Worm (Caenorhabditis elegans): ENCODE measurements around the gene T11F9.7.
"Not testable (repeated sequence)": the region's sequence is repeated elsewhere in the genome, so short reads cannot be mapped to it uniquely, and the experiment has no call there.

DNA sequence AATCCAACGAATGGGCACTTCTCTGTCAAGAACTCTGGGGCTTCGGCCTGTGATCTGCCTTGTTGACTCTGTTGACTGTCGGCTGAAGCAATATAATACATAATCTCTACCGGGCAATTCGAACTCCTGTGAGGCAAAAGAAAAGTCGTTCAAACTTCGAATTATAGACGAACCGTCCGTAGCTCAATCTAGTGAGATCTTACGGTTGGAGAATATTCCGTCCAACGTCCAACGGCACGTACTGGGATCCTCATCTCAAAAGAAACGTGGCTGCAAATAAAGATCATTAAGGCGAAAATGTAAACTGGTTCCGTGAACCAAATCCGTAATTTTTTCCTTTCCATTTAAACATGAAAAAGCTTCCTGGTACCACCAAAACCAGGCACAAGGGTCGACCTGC, 5.0 kb downstream of the T11F9.7 start, which contains the start of gene T11F9.14:
- not testable (repeated sequence) for TF ChIP-seq him-1, dao-5 (tag; optimal IDR thresholded peaks at IDR 0.05)
